Worm (Caenorhabditis elegans): ENCODE data around the gene K05F1.8.

- no peak for TF ChIP-seq ama-1 (optimal IDR thresholded peaks at IDR 0.05)
- TF ChIP-seq flt-1 (GFP tag; IDR thresholded peaks at IDR 0.05): no peak
- TF ChIP-seq B0310.2 (tag; optimal IDR thresholded peaks at IDR 0.05): no peak
- no peak for TF ChIP-seq hmbx-1 (tag; optimal IDR thresholded peaks at IDR 0.05)
- no peak for TF ChIP-seq tbx-11 (GFP tag; IDR thresholded peaks at IDR 0.05)
- no peak for TF ChIP-seq sea-1 (GFP tag; conservative IDR thresholded peaks at IDR 0.05)
- TF ChIP-seq hmg-4 (GFP tag; optimal IDR thresholded peaks at IDR 0.05): no peak
- no peak for TF ChIP-seq tbx-37 (GFP tag; conservative IDR thresholded peaks at IDR 0.05)
- TF ChIP-seq pes-1 (GFP tag; IDR thresholded peaks at IDR 0.05): no peak
- TF ChIP-seq ceh-13 (GFP tag; optimal IDR thresholded peaks at IDR 0.05): no peak
- no peak for TF ChIP-seq F13C5.2 (tag; optimal IDR thresholded peaks at IDR 0.05)
- no peak for TF ChIP-seq ets-7 (tag; optimal IDR thresholded peaks at IDR 0.05)
- TF ChIP-seq scrt-1 (GFP tag; IDR thresholded peaks at IDR 0.05): no peak
Observed at ce11 chrII:5838453-5838852, 39.0 kb upstream of the K05F1.8 start, which contains the start of gene ZK1248.15.
